Fruit fly (Drosophila melanogaster) Kc167 (cell line): ENCODE results near the gene alpha4GT1.

Experiments used
- Myc ChIP-seq: fragments of >200 bp; optimal IDR thresholded peaks from 2 replicates; lab custom pipeline; 2017; ENCODE audit warnings: missing external identifiers
- Sin3A ChIP-seq: fragments of >200 bp; optimal IDR thresholded peaks from 2 replicates; lab custom pipeline; 2018; ENCODE audit warnings: missing external identifiers
- h ChIP-seq: fragments of >200 bp; optimal IDR thresholded peaks from 3 replicates; lab custom pipeline; 2018; ENCODE audit warnings: missing external identifiers
- insv ChIP-seq: fragments of >200 bp; optimal IDR thresholded peaks from 3 replicates; lab custom pipeline; 2018; ENCODE audit warnings: missing external identifiers
- psq ChIP-seq: fragments of >200 bp; optimal IDR thresholded peaks from 2 replicates; lab custom pipeline; 2017; ENCODE audit warnings: missing external identifiers
- ttk ChIP-seq: sonication (Bioruptor generic); optimal IDR thresholded peaks from 2 replicates; lab custom pipeline; 2017; ENCODE audit warnings: missing external identifiers

The alpha4GT1 gene

DNA sequence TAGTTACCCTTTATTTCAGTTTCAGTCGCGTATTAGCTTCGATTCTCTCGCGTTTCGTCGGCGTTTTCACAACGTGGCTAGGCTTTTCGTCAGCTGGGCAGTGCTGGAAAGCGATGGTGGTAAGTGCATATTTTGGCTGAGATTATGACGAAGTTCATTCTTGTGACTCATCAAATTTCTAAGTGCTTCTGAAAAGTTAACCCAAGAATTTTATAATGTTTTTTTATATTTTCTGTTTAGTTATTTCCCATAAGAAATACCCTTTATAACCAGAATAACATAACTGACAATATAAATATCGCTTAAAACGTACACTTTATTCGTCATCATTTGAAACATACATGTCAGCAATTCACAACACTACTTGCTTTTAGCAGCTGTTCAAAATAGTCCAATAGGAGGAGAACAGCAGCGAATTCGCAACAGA, 14.2 kb upstream of the alpha4GT1 start, which contains the start of the genes CG17260 and SerRS:
Gene CG17260, plus strand, starts transcription at position 78 of the 427 bp plus-strand sequence.
Gene SerRS, minus strand, starts transcription at position 251 of the 427 bp plus-strand sequence.
- TF ChIP-seq Sin3A (lab: Kevin White, UChicago) = no peak
- no peak for TF ChIP-seq ttk (lab: Kevin White, UChicago)
- TF ChIP-seq Myc (lab: Kevin White, UChicago) = no peak
- no peak for TF ChIP-seq insv (lab: Kevin White, UChicago)
- TF ChIP-seq psq (lab: Kevin White, UChicago) = no peak
- TF ChIP-seq h = no peak

- TF ChIP-seq ttk (lab: Kevin White, UChicago) (no peak), Sin3A (lab: Kevin White, UChicago) (no peak), h (no peak), psq (lab: Kevin White, UChicago) (no peak), Myc (lab: Kevin White, UChicago) (no peak), insv (lab: Kevin White, UChicago) (no peak)
These were observed 12.0 kb upstream of the alpha4GT1 start, which contains the start of gene CG17258 for dm6 chr2L:3034969-3035368. Gene CG17258 (minus strand): TSS chr2L:3035348.

- TF ChIP-seq h = no peak
- no peak for TF ChIP-seq insv (lab: Kevin White, UChicago)
- TF ChIP-seq Myc (lab: Kevin White, UChicago) = no peak
- TF ChIP-seq Sin3A (lab: Kevin White, UChicago) = no peak
- no peak for TF ChIP-seq psq (lab: Kevin White, UChicago)
These were observed 7.4 kb upstream of the alpha4GT1 start, which contains the start of gene GABPI for dm6 chr2L:3030350-3030749. Gene GABPI (plus strand): TSS chr2L:3030539.

dm6 chr2L:3029012-3029411, 6.1 kb upstream of the alpha4GT1 start, which contains the start of the genes Sf3b2 and CG17219:
Gene Sf3b2 (minus strand): TSS chr2L:3029168.
Gene CG17219 (plus strand): TSS chr2L:3029253.
- TF ChIP-seq Myc (lab: Kevin White, UChicago) (no peak), psq (lab: Kevin White, UChicago) (no peak), Sin3A (lab: Kevin White, UChicago) (no peak), h (no peak), ttk (lab: Kevin White, UChicago) (no peak), insv (lab: Kevin White, UChicago) (no peak)

- no peak for TF ChIP-seq h
- no peak for TF ChIP-seq psq (lab: Kevin White, UChicago)
- TF ChIP-seq Sin3A (lab: Kevin White, UChicago) = no peak
- TF ChIP-seq ttk (lab: Kevin White, UChicago) = no peak
- no peak for TF ChIP-seq insv (lab: Kevin White, UChicago)
- no peak for TF ChIP-seq Myc (lab: Kevin White, UChicago)
These were observed 4.7 kb downstream of the alpha4GT1 start, which contains the start of the genes CG17224 and CG17264 for dm6 chr2L:3018212-3018611. Gene CG17224 (minus strand): TSS chr2L:3018308. Gene CG17264 (plus strand): TSS chr2L:3018508.

DNA sequence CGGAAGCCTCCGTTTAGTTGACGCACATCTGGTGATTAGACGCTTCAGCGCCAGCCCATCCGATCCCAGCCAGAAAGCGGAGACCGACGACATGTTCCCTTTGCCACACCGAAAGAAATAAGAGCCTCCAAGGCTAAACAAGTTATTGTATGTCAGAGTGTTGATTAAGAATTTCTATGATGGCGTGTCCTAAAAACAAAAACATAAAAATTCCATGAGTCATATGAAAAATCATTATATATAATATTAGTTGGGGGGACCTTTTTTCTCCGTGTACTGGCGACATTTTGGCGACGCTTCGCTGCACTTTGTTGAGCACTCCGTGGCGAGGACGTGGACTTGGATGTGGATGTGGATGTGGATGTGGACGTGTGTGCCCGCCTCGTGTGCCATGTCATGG, 10.2 kb downstream of the alpha4GT1 start:
- no peak for TF ChIP-seq insv (lab: Kevin White, UChicago)
- TF ChIP-seq Sin3A (lab: Kevin White, UChicago) = no peak

dm6 chr2L:3011484-3011883, 11.5 kb downstream of the alpha4GT1 start:
- TF ChIP-seq insv (lab: Kevin White, UChicago) (no peak), ttk (lab: Kevin White, UChicago) (no peak)

DNA sequence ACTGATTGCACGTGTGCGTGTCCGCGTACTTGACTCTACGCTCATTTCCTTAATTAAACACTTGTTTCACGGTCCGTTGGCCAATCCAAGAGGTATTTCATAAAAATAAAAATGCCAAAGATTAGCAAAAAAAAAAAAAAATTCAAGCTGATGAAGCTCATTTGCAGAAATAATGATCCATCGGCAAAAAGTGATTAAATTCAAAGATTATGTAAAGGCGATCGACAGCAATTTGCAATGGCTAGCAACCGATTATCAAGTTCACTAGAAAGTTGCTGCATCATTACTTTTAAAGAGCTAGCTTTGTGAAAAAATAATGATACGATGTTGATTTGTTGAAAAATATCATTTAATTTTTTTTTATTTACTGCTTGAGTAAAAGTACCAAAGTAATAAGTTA, 13.5 kb downstream of the alpha4GT1 start:
- no peak for TF ChIP-seq psq (lab: Kevin White, UChicago)
- no peak for TF ChIP-seq ttk (lab: Kevin White, UChicago)
- TF ChIP-seq Myc (lab: Kevin White, UChicago) = no peak
- no peak for TF ChIP-seq h
- TF ChIP-seq Sin3A (lab: Kevin White, UChicago) = no peak
- no peak for TF ChIP-seq insv (lab: Kevin White, UChicago)

dm6 chr2L:3006925-3007426, 16.0 kb downstream of the alpha4GT1 start:
- TF ChIP-seq Sin3A (lab: Kevin White, UChicago) = no peak
- no peak for TF ChIP-seq ttk (lab: Kevin White, UChicago)
- no peak for TF ChIP-seq h
- TF ChIP-seq psq (lab: Kevin White, UChicago) = no peak
- TF ChIP-seq insv (lab: Kevin White, UChicago) = no peak
- TF ChIP-seq Myc (lab: Kevin White, UChicago) = no peak

DNA sequence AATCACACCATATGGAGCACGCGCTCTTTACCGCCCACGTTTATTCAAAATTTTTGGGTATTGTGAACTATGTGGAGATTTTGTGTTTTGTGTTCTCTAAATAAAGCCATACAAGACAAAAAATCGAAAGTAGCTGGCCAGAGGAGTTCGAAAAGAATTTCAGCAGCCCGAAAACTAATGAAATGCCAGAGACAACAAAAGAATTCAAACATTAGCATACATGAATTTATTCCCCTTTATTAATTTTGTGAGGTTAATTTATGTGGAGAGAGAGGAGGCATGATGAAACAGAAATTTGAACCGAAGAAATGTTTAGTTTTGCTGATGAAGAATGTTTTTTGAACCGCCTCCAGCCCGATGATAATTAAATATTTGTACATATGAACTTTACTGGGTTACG, 16.7 kb downstream of the alpha4GT1 start:
- no peak for TF ChIP-seq psq (lab: Kevin White, UChicago)
- no peak for TF ChIP-seq h
- no peak for TF ChIP-seq insv (lab: Kevin White, UChicago)
- TF ChIP-seq Sin3A (lab: Kevin White, UChicago) = no peak
- no peak for TF ChIP-seq ttk (lab: Kevin White, UChicago)
- TF ChIP-seq Myc (lab: Kevin White, UChicago) = no peak

DNA sequence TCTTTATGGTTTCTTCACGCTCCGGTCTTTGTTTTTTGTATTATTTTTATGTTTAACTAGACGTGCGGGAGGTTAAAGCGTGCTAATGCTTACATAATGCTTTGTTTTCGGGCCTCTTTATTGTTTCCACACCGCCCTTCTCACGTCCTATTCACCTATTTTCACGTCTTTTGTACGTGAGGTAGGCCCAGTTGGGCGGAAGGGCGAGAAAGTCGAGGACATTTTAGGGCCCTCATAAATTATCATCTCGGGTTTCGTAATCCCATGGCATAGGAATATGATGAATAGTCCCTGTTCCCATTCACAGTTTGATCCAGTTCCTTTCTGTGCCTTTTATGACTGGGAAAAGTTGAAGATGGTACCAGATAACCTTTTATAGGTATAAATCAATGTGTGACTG, 17.5 kb downstream of the alpha4GT1 start:
- TF ChIP-seq Sin3A (lab: Kevin White, UChicago) (no peak), h (no peak), Myc (lab: Kevin White, UChicago) (no peak), insv (lab: Kevin White, UChicago) (no peak), ttk (lab: Kevin White, UChicago) (no peak), psq (lab: Kevin White, UChicago) (no peak)

dm6 chr2L:3004601-3005000, 18.3 kb downstream of the alpha4GT1 start:
- TF ChIP-seq Sin3A (lab: Kevin White, UChicago) (no peak), Myc (lab: Kevin White, UChicago) (no peak), ttk (lab: Kevin White, UChicago) (no peak), psq (lab: Kevin White, UChicago) (no peak), insv (lab: Kevin White, UChicago) (no peak), h (no peak)
